Fruit fly (Drosophila melanogaster) whole organism, prepupa: ENCODE results near the gene CG14113.

ENCODE experiments used
- CG11294 ChIP-seq: fragments of 200-800 bp; sonication (Bioruptor generic); IDR thresholded peaks from 2 replicates; pipeline ENCODE4 v1.3.6; 2022; ENCODE audit warnings: missing biosample characterization, missing genetic modification characterization
- CG16779 ChIP-seq: fragments of 200-800 bp; sonication (Bioruptor generic); optimal IDR thresholded peaks from 3 replicates; lab custom pipeline; 2017; ENCODE audit warnings: missing biosample characterization, mild to moderate bottlenecking, missing genetic modification characterization
- CG6163 ChIP-seq: fragments of 200-800 bp; sonication (Bioruptor generic); IDR thresholded peaks from 3 replicates; pipeline ENCODE4 v1.3.6; 2022; ENCODE audit warnings: missing biosample characterization, missing genetic modification characterization
- CG8319 ChIP-seq: fragments of 200-800 bp; sonication (Bioruptor generic); optimal IDR thresholded peaks from 3 replicates; lab custom pipeline; 2016; ENCODE audit warnings: missing biosample characterization, missing genetic modification characterization
- Gug ChIP-seq: fragments of 200-800 bp; sonication (Bioruptor generic); IDR thresholded peaks from 2 replicates; pipeline ENCODE4 v1.3.6; 2022; ENCODE audit warnings: missing biosample characterization, missing genetic modification characterization

DNA sequence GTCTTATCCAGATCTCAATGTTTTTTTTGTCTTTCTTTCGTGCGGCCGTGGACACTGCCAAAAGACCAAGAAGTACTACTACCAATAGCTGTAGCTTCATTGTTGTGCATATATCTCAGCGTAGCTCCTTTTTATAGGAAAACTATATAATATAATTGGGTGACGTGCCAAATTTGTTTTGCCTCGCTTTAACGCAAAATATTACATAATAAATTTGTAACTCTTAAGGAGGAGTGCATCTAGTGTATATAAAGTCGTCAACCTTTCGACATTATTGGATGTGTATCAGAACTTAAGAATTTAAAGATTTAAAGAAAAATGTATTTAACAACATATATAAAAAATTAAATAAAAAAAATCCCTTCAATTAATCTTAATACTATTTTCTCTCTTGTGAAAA lies 28.9 kb upstream of the CG14113 start, which contains the start of gene CG43147:
- no peak for TF ChIP-seq CG11294 (GFP tag; lab: Robert Waterston, UW)
- no peak for TF ChIP-seq CG6163 (GFP tag; lab: Robert Waterston, UW)
- TF ChIP-seq CG16779: no peak
- no peak for TF ChIP-seq CG8319 (GFP tag; lab: Kevin White, UChicago)
- TF ChIP-seq Gug: no peak
